Fruit fly (Drosophila melanogaster) whole organism, embryonic: ENCODE results near the gene CG42272.

Source experiments
- CG10267 ChIP-seq: fragments of 200-800 bp; sonication (Bioruptor generic); optimal IDR thresholded peaks from 2 replicates; lab custom pipeline; 2018; ENCODE audit warnings: missing biosample characterization, mild to moderate bottlenecking, missing genetic modification characterization, moderate library complexity
- CG12299 ChIP-seq: fragments of 200-800 bp; sonication (Bioruptor generic); optimal IDR thresholded peaks from 2 replicates; lab custom pipeline; 2018; ENCODE audit warnings: missing biosample characterization, mild to moderate bottlenecking, missing genetic modification characterization
- CG14860 ChIP-seq: fragments of 200-800 bp; sonication (Bioruptor generic); IDR thresholded peaks from 3 replicates; pipeline ENCODE4 v1.3.6; 2022; ENCODE audit warnings: missing biosample characterization, missing genetic modification characterization; ENCODE audit not compliant: partially characterized antibody
- CG15073 ChIP-seq: fragments of 200-800 bp; sonication (Bioruptor generic); optimal IDR thresholded peaks from 2 replicates; lab custom pipeline; 2016; ENCODE audit warnings: missing biosample characterization, missing genetic modification characterization
- CG15514 ChIP-seq: fragments of 200-800 bp; sonication (Bioruptor generic); optimal IDR thresholded peaks from 3 replicates; lab custom pipeline; 2017; ENCODE audit warnings: missing biosample characterization, missing genetic modification characterization, mild to moderate bottlenecking, moderate library complexity, missing genetic modification reagents
- CG17385 ChIP-seq: fragments of 200-800 bp; sonication (Bioruptor generic); optimal IDR thresholded peaks from 3 replicates; lab custom pipeline; 2018; ENCODE audit warnings: missing biosample characterization, mild to moderate bottlenecking, missing genetic modification characterization
- CG30403 ChIP-seq: fragments of 200-800 bp; sonication (Bioruptor generic); optimal IDR thresholded peaks from 3 replicates; lab custom pipeline; 2016; ENCODE audit warnings: missing biosample characterization, missing genetic modification characterization
- CG3995 ChIP-seq: fragments of 200-800 bp; sonication (Bioruptor generic); optimal IDR thresholded peaks from 3 replicates; lab custom pipeline; 2016; ENCODE audit warnings: missing biosample characterization, missing genetic modification characterization
- CG4282 ChIP-seq: fragments of 200-800 bp; sonication (Bioruptor generic); optimal IDR thresholded peaks from 2 replicates; lab custom pipeline; 2016; ENCODE audit warnings: missing biosample characterization, missing genetic modification characterization
- CG4617 ChIP-seq: fragments of 200-800 bp; sonication (Bioruptor generic); optimal IDR thresholded peaks from 3 replicates; lab custom pipeline; 2016; ENCODE audit warnings: missing biosample characterization, missing genetic modification characterization, borderline replicate concordance
- CG4730 ChIP-seq: fragments of 200-800 bp; sonication (Bioruptor generic); IDR thresholded peaks from 2 replicates; pipeline ENCODE4 v1.3.6; 2022; ENCODE audit warnings: missing biosample characterization, missing genetic modification characterization
- CG6175 ChIP-seq: fragments of 200-800 bp; sonication (Bioruptor generic); IDR thresholded peaks from 3 replicates; pipeline ENCODE4 v1.3.6; 2022; ENCODE audit warnings: missing biosample characterization, missing genetic modification characterization
- CG6791 ChIP-seq: fragments of 200-800 bp; sonication (Bioruptor generic); IDR thresholded peaks from 3 replicates; pipeline ENCODE4 v1.3.6; 2022; ENCODE audit warnings: missing biosample characterization, missing genetic modification characterization; ENCODE audit not compliant: partially characterized antibody
- CG7556 ChIP-seq: fragments of 200-800 bp; sonication (Bioruptor generic); optimal IDR thresholded peaks from 2 replicates; lab custom pipeline; 2017; ENCODE audit warnings: missing biosample characterization, mild to moderate bottlenecking, missing genetic modification characterization
- CG7786 ChIP-seq: fragments of 200-800 bp; sonication (Bioruptor generic); optimal IDR thresholded peaks from 2 replicates; lab custom pipeline; 2016; ENCODE audit warnings: missing biosample characterization, missing genetic modification characterization
- CG7839 ChIP-seq: fragments of 200-800 bp; sonication (Bioruptor generic); optimal IDR thresholded peaks from 3 replicates; lab custom pipeline; 2018; ENCODE audit warnings: missing biosample characterization, mild to moderate bottlenecking, missing genetic modification characterization, moderate library complexity
- CG7987 ChIP-seq: fragments of 200-800 bp; sonication (Bioruptor generic); optimal IDR thresholded peaks from 2 replicates; lab custom pipeline; 2018; ENCODE audit warnings: missing biosample characterization, mild to moderate bottlenecking, missing genetic modification characterization, moderate library complexity
- CG8478 ChIP-seq: fragments of >200 bp; optimal IDR thresholded peaks from 2 replicates; lab custom pipeline; 2018
- CG9609 ChIP-seq: fragments of 200-800 bp; sonication (Bioruptor generic); optimal IDR thresholded peaks from 3 replicates; lab custom pipeline; 2016; ENCODE audit warnings: missing biosample characterization, missing genetic modification characterization
- CG9797 ChIP-seq: fragments of 200-800 bp; sonication (Bioruptor generic); optimal IDR thresholded peaks from 3 replicates; lab custom pipeline; 2018; ENCODE audit warnings: missing biosample characterization, mild to moderate bottlenecking, missing genetic modification characterization
- D19B ChIP-seq: fragments of 200-800 bp; sonication (Bioruptor generic); optimal IDR thresholded peaks from 2 replicates; lab custom pipeline; 2017; ENCODE audit warnings: missing biosample characterization, mild to moderate bottlenecking, missing genetic modification characterization
- Eip74EF ChIP-seq, 2 experiments: fragments of 200-800 bp in 1 of 2; fragments of >200 bp in 1 of 2; sonication (Bioruptor generic) in 1 of 2; optimal IDR thresholded peaks; 2 replicates each; lab custom pipeline; 2017 to 2019; ENCODE audit warnings: missing biosample characterization in 2 of 2, missing genetic modification characterization in 2 of 2, mild to moderate bottlenecking in 1 of 2, moderate library complexity in 1 of 2
- HLH3B ChIP-seq: fragments of 200-800 bp; sonication (Bioruptor generic); IDR thresholded peaks from 2 replicates; pipeline ENCODE4 v1.3.6; 2022; ENCODE audit warnings: missing biosample characterization, missing genetic modification characterization
- Hr39 ChIP-seq: fragments of >200 bp; optimal IDR thresholded peaks from 2 replicates; lab custom pipeline; 2017
- Lpt ChIP-seq: fragments of >200 bp; optimal IDR thresholded peaks from 2 replicates; lab custom pipeline; 2018; ENCODE audit warnings: missing biosample characterization, missing genetic modification characterization
- Mad ChIP-seq: fragments of 200-800 bp; sonication (Bioruptor generic); optimal IDR thresholded peaks from 2 replicates; lab custom pipeline; 2016; ENCODE audit warnings: missing biosample characterization, missing genetic modification characterization
- Max ChIP-seq: fragments of 200-800 bp; sonication (Bioruptor generic); optimal IDR thresholded peaks from 2 replicates; lab custom pipeline; 2016; ENCODE audit warnings: missing biosample characterization, mild to moderate bottlenecking, missing genetic modification characterization
- PHDP ChIP-seq: fragments of 200-800 bp; sonication (Bioruptor generic); optimal IDR thresholded peaks from 3 replicates; lab custom pipeline; 2018; ENCODE audit warnings: missing biosample characterization, mild to moderate bottlenecking, missing genetic modification characterization, moderate library complexity
- Scr ChIP-seq: fragments of 200-800 bp; sonication (Bioruptor generic); IDR thresholded peaks from 2 replicates; pipeline ENCODE4 v1.3.6; 2022; ENCODE audit warnings: missing biosample characterization, missing genetic modification characterization; ENCODE audit not compliant: partially characterized antibody
- Ssrp ChIP-seq: fragments of 200-800 bp; sonication (Bioruptor generic); optimal IDR thresholded peaks from 2 replicates; lab custom pipeline; 2018; ENCODE audit warnings: missing biosample characterization, mild to moderate bottlenecking, missing genetic modification characterization, moderate library complexity
- cwo ChIP-seq: fragments of 200-800 bp; sonication (Bioruptor generic); optimal IDR thresholded peaks from 3 replicates; lab custom pipeline; 2017; ENCODE audit warnings: missing biosample characterization, missing genetic modification characterization, mild to moderate bottlenecking, moderate library complexity, missing genetic modification reagents
- gcm ChIP-seq: fragments of 200-800 bp; sonication (Bioruptor generic); optimal IDR thresholded peaks from 2 replicates; lab custom pipeline; 2019; ENCODE audit warnings: missing biosample characterization, mild to moderate bottlenecking, missing genetic modification characterization, moderate library complexity
- grn ChIP-seq: fragments of 200-800 bp; sonication (Bioruptor generic); optimal IDR thresholded peaks from 3 replicates; lab custom pipeline; 2017; ENCODE audit warnings: missing biosample characterization, missing genetic modification characterization
- hbn ChIP-seq: fragments of 200-800 bp; sonication (Bioruptor generic); IDR thresholded peaks from 2 replicates; pipeline ENCODE4 v1.3.6; 2022; ENCODE audit warnings: missing biosample characterization, missing genetic modification characterization; ENCODE audit not compliant: partially characterized antibody
- hth ChIP-seq: fragments of >200 bp; optimal IDR thresholded peaks from 2 replicates; lab custom pipeline; 2017; ENCODE audit warnings: inconsistent platforms
- kni ChIP-seq: fragments of 200-800 bp; sonication (Bioruptor generic); optimal IDR thresholded peaks from 3 replicates; lab custom pipeline; 2017; ENCODE audit warnings: mild to moderate bottlenecking, missing biosample characterization, missing genetic modification reagents, missing genetic modification characterization
- lab ChIP-seq: fragments of 200-800 bp; sonication (Bioruptor generic); optimal IDR thresholded peaks from 3 replicates; lab custom pipeline; 2017; ENCODE audit warnings: missing biosample characterization, missing genetic modification characterization, mild to moderate bottlenecking, moderate library complexity, missing genetic modification reagents
- lola ChIP-seq, 3 experiments: fragments of >200 bp in 2 of 3; fragments of 200-800 bp in 1 of 3; sonication (Bioruptor generic) in 1 of 3; optimal IDR thresholded peaks; 2 replicates each; lab custom pipeline; 2017 to 2019; ENCODE audit warnings: missing biosample characterization in 3 of 3, missing genetic modification characterization in 3 of 3, mild to moderate bottlenecking in 1 of 3, moderate library complexity in 1 of 3
- pan ChIP-seq, 4 experiments: fragments of >200 bp in 3 of 4; fragments of 200-800 bp in 1 of 4; sonication (Bioruptor generic) in 1 of 4; optimal IDR thresholded peaks in 3 of 4; IDR thresholded peaks in 1 of 4; 2 replicates each; pipeline versions ENCODE4 v1.3.6 to Lab custom; 2017 to 2022; ENCODE audit warnings: missing biosample characterization in 2 of 4, missing genetic modification characterization in 2 of 4, mixed read lengths in 1 of 4
- rib ChIP-seq: fragments of 200-800 bp; sonication (Bioruptor generic); IDR thresholded peaks from 2 replicates; pipeline ENCODE4 v1.3.6; 2022; ENCODE audit warnings: missing biosample characterization, missing genetic modification characterization
- sima ChIP-seq: fragments of 200-800 bp; sonication (Bioruptor generic); optimal IDR thresholded peaks from 2 replicates; lab custom pipeline; 2016; ENCODE audit warnings: missing biosample characterization, missing genetic modification characterization
- so ChIP-seq: fragments of 200-800 bp; sonication (Bioruptor generic); IDR thresholded peaks from 3 replicates; pipeline ENCODE4 v1.3.6; 2022; ENCODE audit warnings: missing biosample characterization, missing genetic modification characterization
- sr ChIP-seq: fragments of 200-800 bp; sonication (Bioruptor generic); IDR thresholded peaks from 3 replicates; pipeline ENCODE4 v1.3.6; 2022; ENCODE audit warnings: missing biosample characterization, missing genetic modification characterization
- ssp ChIP-seq: fragments of 200-800 bp; sonication (Bioruptor generic); IDR thresholded peaks from 2 replicates; pipeline ENCODE4 v1.3.6; 2022; ENCODE audit warnings: missing biosample characterization, missing genetic modification characterization
- sug ChIP-seq: fragments of 200-800 bp; optimal IDR thresholded peaks from 2 replicates; lab custom pipeline; 2019; ENCODE audit warnings: missing biosample characterization, mild to moderate bottlenecking, missing genetic modification characterization, moderate library complexity
- tgo ChIP-seq: fragments of 200-800 bp; sonication (Bioruptor generic); IDR thresholded peaks from 3 replicates; pipeline ENCODE4 v1.3.6; 2022; ENCODE audit warnings: missing biosample characterization, missing genetic modification characterization
- unc-4 ChIP-seq: fragments of 200-800 bp; sonication (Bioruptor generic); IDR thresholded peaks from 2 replicates; pipeline ENCODE4 v1.3.6; 2022; ENCODE audit warnings: missing biosample characterization, missing genetic modification characterization; ENCODE audit not compliant: partially characterized antibody
- unpg ChIP-seq: fragments of 200-800 bp; sonication (Bioruptor generic); optimal IDR thresholded peaks from 3 replicates; lab custom pipeline; 2018; ENCODE audit warnings: missing biosample characterization, mild to moderate bottlenecking, missing genetic modification characterization, moderate library complexity

Gene CG42272

DNA sequence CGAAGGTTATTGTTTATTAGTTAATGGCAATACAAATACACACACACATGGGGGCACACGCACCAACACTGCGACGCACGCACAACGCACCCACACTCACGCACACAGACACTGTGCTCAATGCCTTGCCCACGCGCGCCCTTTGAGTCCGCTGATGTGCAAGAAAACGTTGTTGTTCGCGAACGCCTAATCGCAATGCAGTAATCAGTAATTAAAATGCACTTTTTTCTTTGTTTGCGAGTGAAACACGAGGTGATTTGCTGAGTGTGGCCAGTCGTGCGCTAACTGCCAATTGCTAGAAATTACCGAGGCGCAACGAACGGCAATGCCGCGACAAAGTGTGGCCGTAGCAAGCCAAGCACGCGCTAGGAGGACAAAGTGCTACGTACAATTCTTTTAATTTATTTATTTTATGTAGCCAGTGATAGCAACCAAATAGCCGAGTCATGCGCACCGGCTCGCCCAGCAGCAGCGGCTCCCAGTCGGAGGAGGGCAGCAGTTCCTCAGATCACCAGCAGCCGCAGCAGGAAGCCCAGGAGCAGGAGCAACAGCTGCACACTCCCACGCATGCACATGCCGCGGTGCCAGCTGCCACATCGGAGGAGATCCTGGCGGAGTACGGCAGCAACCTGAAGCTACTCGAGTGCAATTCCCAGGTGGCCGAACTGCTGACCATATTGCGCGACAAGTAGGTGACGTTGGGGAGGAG is 8.0 kb downstream of the CG42272 start, which contains the start of the genes S6k and kri:
TSS of gene S6k (minus strand) at position 299 of the 709 bp plus-strand sequence.
TSS of gene kri (plus strand) at position 341 of the 709 bp plus-strand sequence.
- TF ChIP-seq CG6175 (GFP tag; lab: Robert Waterston, UW) (no peak), PHDP (tag; lab: Kevin White, UChicago) (peak; percentile 20), CG14860 (no peak), Scr (0 out of 2 replicates have a peak, but pooled peaks have one; percentile 18), gcm (GFP tag; lab: Kevin White, UChicago) (peak; percentile 12), sima (GFP tag; lab: Kevin White, UChicago) (no peak), kni (peak; percentile 24), grn (GFP tag; lab: Kevin White, UChicago) (peak; percentile 36), CG7839 (peak; percentile 7), cwo (GFP tag; lab: Kevin White, UChicago) (peak; percentile 36), lola (GFP tag; optimal IDR thresholded peaks at IDR 0.05; lab: Kevin White, UChicago) (no peak), sug (tag; lab: Kevin White, UChicago) (peak; percentile 77), CG7556 (GFP tag; lab: Kevin White, UChicago) (peak; percentile 4), sr (peak; percentile 13; the same call in 1 of the 3 replicates), CG12299 (peak; percentile 62), Ssrp (tag; lab: Kevin White, UChicago) (no peak), so (GFP tag; lab: Robert Waterston, UW) (no peak), Lpt (GFP tag; lab: Kevin White, UChicago) (no peak), Max (GFP tag; lab: Kevin White, UChicago) (peak; percentile 94), CG15073 (GFP tag; lab: Kevin White, UChicago) (no peak), CG6791 (GFP tag; lab: Robert Waterston, UW) (peak; percentile 49; the same call in 1 of the 3 replicates), CG15514 (GFP tag; lab: Kevin White, UChicago) (peak; percentile 45), HLH3B (GFP tag; lab: Robert Waterston, UW) (no peak), lab (GFP tag; lab: Kevin White, UChicago) (peak; percentile 48), CG30403 (GFP tag; lab: Kevin White, UChicago) (no peak), CG3995 (GFP tag; lab: Kevin White, UChicago) (peak; percentile 44), hbn (GFP tag; lab: Robert Waterston, UW) (peak; percentile 12; the same call in 1 of the 2 replicates), CG10267 (tag; lab: Kevin White, UChicago) (peak; percentile 47), tgo (GFP tag; lab: Robert Waterston, UW) (no peak), CG7987 (GFP tag; lab: Kevin White, UChicago) (peak; percentile 51), rib (GFP tag; lab: Robert Waterston, UW) (no peak), CG9609 (GFP tag; lab: Kevin White, UChicago) (no peak), hth (lab: Kevin White, UChicago) (no peak), unpg (no peak), CG4282 (peak; percentile 9), unc-4 (peak; percentile 48), ssp (GFP tag; lab: Robert Waterston, UW) (no peak), Hr39 (no peak), Eip74EF (GFP tag; optimal IDR thresholded peaks at IDR 0.05; lab: Kevin White, UChicago) (peak in 1 of 2 experiments; percentile 40), CG7786 (GFP tag; lab: Kevin White, UChicago) (no peak), CG9797 (GFP tag; lab: Kevin White, UChicago) (peak; percentile 96), CG4730 (GFP tag; lab: Robert Waterston, UW) (no peak), Mad (GFP tag; lab: Kevin White, UChicago) (no peak), CG17385 (GFP tag; lab: Kevin White, UChicago) (peak; percentile 28), pan (optimal IDR thresholded peaks at IDR 0.05; lab: Kevin White, UChicago) (no peak), pan (GFP tag; optimal IDR thresholded peaks at IDR 0.05 in 1 of 2, IDR thresholded peaks at IDR 0.05 in 1 of 2) (peak in 1 of 2 experiments; percentile 26), D19B (GFP tag; lab: Kevin White, UChicago) (no peak), CG8478 (peak; percentile 62), CG4617 (GFP tag; lab: Kevin White, UChicago) (peak; percentile 98)
